Fruit fly (Drosophila melanogaster): ENCODE results near the gene CG6638.

The CG6638 gene

dm6 chr3L:8603880-8604692 lies 28.2 kb upstream of the CG6638 start, which contains the start of the genes CG5989 and CG6282 (continued):
- TF ChIP-seq CG1024 (GFP tag; IDR thresholded peaks at IDR 0.05) (no peak), ATbp (GFP tag; optimal IDR thresholded peaks at IDR 0.05) (peak; percentile 56), so (GFP tag; IDR thresholded peaks at IDR 0.05) (no peak), bsh (GFP tag; optimal IDR thresholded peaks at IDR 0.05) (peak in 1 of 2 experiments; percentile 56), C15 (GFP tag; IDR thresholded peaks at IDR 0.05) (no peak), CG1602 (GFP tag; optimal IDR thresholded peaks at IDR 0.05) (no peak), CG3163 (GFP tag; optimal IDR thresholded peaks at IDR 0.05) (no peak), Dfd (GFP tag; optimal IDR thresholded peaks at IDR 0.05) (no peak), Fer1 (GFP tag; optimal IDR thresholded peaks at IDR 0.05) (no peak), schlank (tag; optimal IDR thresholded peaks at IDR 0.05) (no peak), wor (GFP tag; IDR thresholded peaks at IDR 0.05) (0 out of 2 replicates have a peak, but pooled peaks have one; percentile 18), CG18011 (GFP tag; optimal IDR thresholded peaks at IDR 0.05) (no peak), fd96Cb (tag; optimal IDR thresholded peaks at IDR 0.05) (no peak), Kr (GFP tag; optimal IDR thresholded peaks at IDR 0.05) (no peak), zfh2 (GFP tag; optimal IDR thresholded peaks at IDR 0.05) (no peak), Atf3 (GFP tag; optimal IDR thresholded peaks at IDR 0.05) (no peak), Optix (GFP tag; IDR thresholded peaks at IDR 0.05) (peak; percentile 34; the same call in 1 of the 3 replicates), E2f1 (GFP tag; IDR thresholded peaks at IDR 0.05) (no peak), CG8944 (GFP tag; optimal IDR thresholded peaks at IDR 0.05) (no peak), z (GFP tag; IDR thresholded peaks at IDR 0.05) (no peak), Chrac-16 (GFP tag; optimal IDR thresholded peaks at IDR 0.05) (no peak), Meics (GFP tag; optimal IDR thresholded peaks at IDR 0.05) (no peak), Sox102F (GFP tag; optimal IDR thresholded peaks at IDR 0.05) (peak; percentile 45), hb (GFP tag; IDR thresholded peaks at IDR 0.05; ENCODE audit: partially characterized antibody) (no peak), tna (GFP tag; IDR thresholded peaks at IDR 0.05; ENCODE audit: partially characterized antibody) (no peak), da (GFP tag; optimal IDR thresholded peaks at IDR 0.05) (no peak), bowl (GFP tag; IDR thresholded peaks at IDR 0.05) (no peak), lmd (GFP tag; IDR thresholded peaks at IDR 0.05) (no peak), CG11695 (GFP tag; IDR thresholded peaks at IDR 0.05) (no peak), HLH54F (GFP tag; optimal IDR thresholded peaks at IDR 0.05) (peak; percentile 46), odd (GFP tag; optimal IDR thresholded peaks at IDR 0.05) (no peak), nerfin-1 (tag; optimal IDR thresholded peaks at IDR 0.05) (no peak), Scr (GFP tag; IDR thresholded peaks at IDR 0.05; ENCODE audit: partially characterized antibody) (peak; percentile 54), CG13894 (tag; optimal IDR thresholded peaks at IDR 0.05) (no peak), Spps (tag; optimal IDR thresholded peaks at IDR 0.05) (no peak), HLH3B (GFP tag; IDR thresholded peaks at IDR 0.05) (peak; percentile 36; the same call in 1 of the 2 replicates), oc (tag; optimal IDR thresholded peaks at IDR 0.05) (peak; percentile 63), chif (GFP tag; optimal IDR thresholded peaks at IDR 0.05) (no peak), CG30431 (GFP tag; optimal IDR thresholded peaks at IDR 0.05) (peak; percentile 36), CG15269 (tag; optimal IDR thresholded peaks at IDR 0.05) (peak; percentile 41), CG14667 (GFP tag; IDR thresholded peaks at IDR 0.05) (no peak), mam (GFP tag; optimal IDR thresholded peaks at IDR 0.05) (no peak), CG18476 (GFP tag; optimal IDR thresholded peaks at IDR 0.05) (peak; percentile 5), onecut (GFP tag; IDR thresholded peaks at IDR 0.05) (peak; percentile 34), salm (tag; optimal IDR thresholded peaks at IDR 0.05) (no peak), Dip3 (GFP tag; optimal IDR thresholded peaks at IDR 0.05) (peak; percentile 32), CG2129 (GFP tag; IDR thresholded peaks at IDR 0.05; ENCODE audit: partially characterized antibody) (peak; percentile 23; the same call in 1 of the 2 replicates), CG9932 (GFP tag; IDR thresholded peaks at IDR 0.05) (peak; percentile 61), CG3065 (GFP tag; optimal IDR thresholded peaks at IDR 0.05) (no peak), CG17385 (GFP tag; optimal IDR thresholded peaks at IDR 0.05) (peak; percentile 39)
